Fruit fly (Drosophila melanogaster): ENCODE results near the gene Amnionless.

Amnionless gene

DNA sequence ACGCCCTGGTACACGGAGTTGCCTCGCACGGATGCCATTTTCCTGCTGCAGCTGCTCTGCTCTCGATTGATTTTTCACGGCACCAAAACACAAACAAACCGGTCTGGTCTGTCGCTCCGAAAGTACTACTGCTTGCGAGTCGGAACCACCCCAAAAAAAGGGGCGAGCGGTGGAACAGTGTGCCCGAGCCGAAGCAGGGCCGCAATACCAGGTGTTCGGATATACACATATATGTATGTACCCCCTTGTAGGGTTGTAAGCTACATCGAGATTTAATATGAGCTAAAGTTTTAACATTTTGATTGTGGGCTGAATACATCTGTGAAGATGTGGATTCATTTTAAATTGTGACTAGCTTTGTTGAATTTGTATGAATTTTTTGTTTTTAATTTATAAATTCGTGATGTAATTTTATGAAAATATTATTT lies 3.3 kb downstream of the Amnionless start (continued):
- TF ChIP-seq prd (optimal IDR thresholded peaks at IDR 0.05), result no peak
- no peak for TF ChIP-seq prd (GFP tag; IDR thresholded peaks at IDR 0.05)
- TF ChIP-seq Kr (GFP tag; optimal IDR thresholded peaks at IDR 0.05), result no peak
- TF ChIP-seq lab (GFP tag; optimal IDR thresholded peaks at IDR 0.05), result no peak
- TF ChIP-seq Bdp1 (GFP tag; optimal IDR thresholded peaks at IDR 0.05), result peak; percentile 38
- TF ChIP-seq Eip74EF (GFP tag; optimal IDR thresholded peaks at IDR 0.05), result peak in 1 of 2 experiments; percentile 15
- TF ChIP-seq btn (GFP tag; optimal IDR thresholded peaks at IDR 0.05), result peak; percentile 26
- 0 out of 2 replicates have a peak, but pooled peaks have one; percentile 41 for TF ChIP-seq gsb (GFP tag; IDR thresholded peaks at IDR 0.05)
- no peak for TF ChIP-seq Gug (GFP tag; IDR thresholded peaks at IDR 0.05)
- TF ChIP-seq disco-r (GFP tag; optimal IDR thresholded peaks at IDR 0.05), result no peak
- TF ChIP-seq PHDP (tag; optimal IDR thresholded peaks at IDR 0.05), result peak; percentile 70
- TF ChIP-seq h (optimal IDR thresholded peaks at IDR 0.05), result no peak
- peak; percentile 39 for TF ChIP-seq scrt (GFP tag; optimal IDR thresholded peaks at IDR 0.05)
- TF ChIP-seq CG11247 (GFP tag; IDR thresholded peaks at IDR 0.05), result no peak
- no peak for TF ChIP-seq NK7.1 (GFP tag; optimal IDR thresholded peaks at IDR 0.05)
- TF ChIP-seq vfl (GFP tag; optimal IDR thresholded peaks at IDR 0.05), result peak; percentile 9
- TF ChIP-seq Fer3 (tag; optimal IDR thresholded peaks at IDR 0.05), result peak; percentile 45
- TF ChIP-seq zf30C (GFP tag; optimal IDR thresholded peaks at IDR 0.05), result no peak
- peak; percentile 71 for TF ChIP-seq CG2116 (GFP tag; optimal IDR thresholded peaks at IDR 0.05)
- TF ChIP-seq Chrac-16 (GFP tag; optimal IDR thresholded peaks at IDR 0.05), result peak; percentile 19
- no peak for TF ChIP-seq CG11723 (GFP tag; optimal IDR thresholded peaks at IDR 0.05)
- peak; percentile 30; the same call in 1 of the 2 replicates for TF ChIP-seq CG14441 (GFP tag; IDR thresholded peaks at IDR 0.05)
- no peak for TF ChIP-seq CG1529 (GFP tag; optimal IDR thresholded peaks at IDR 0.05)
- TF ChIP-seq gcm (GFP tag; optimal IDR thresholded peaks at IDR 0.05), result peak; percentile 56
- TF ChIP-seq Pdp1 (GFP tag; optimal IDR thresholded peaks at IDR 0.05), result peak; percentile 23 to 26
- no peak; the same call in 1 of the 2 replicates for TF ChIP-seq Adf1 (GFP tag; IDR thresholded peaks at IDR 0.05)
- TF ChIP-seq CG1832 (GFP tag; optimal IDR thresholded peaks at IDR 0.05), result no peak
- peak; percentile 39; the same call in 1 of the 2 replicates for TF ChIP-seq ranshi (GFP tag; IDR thresholded peaks at IDR 0.05)
- peak; percentile 43 for TF ChIP-seq Dref (GFP tag; IDR thresholded peaks at IDR 0.05)
- TF ChIP-seq CG13296 (GFP tag; optimal IDR thresholded peaks at IDR 0.05), result peak; percentile 54
- TF ChIP-seq br (optimal IDR thresholded peaks at IDR 0.05), result no peak
- 0 out of 2 replicates have a peak, but pooled peaks have one; percentile 27 for TF ChIP-seq wdn (GFP tag; IDR thresholded peaks at IDR 0.05)
- peak; percentile 36 for TF ChIP-seq dmrt99B (tag; optimal IDR thresholded peaks at IDR 0.05)
- TF ChIP-seq lmd (GFP tag; IDR thresholded peaks at IDR 0.05), result peak; percentile 9; the same call in 1 of the 2 replicates
- no peak for TF ChIP-seq CG2202 (tag; optimal IDR thresholded peaks at IDR 0.05)
- TF ChIP-seq CG32767 (GFP tag; IDR thresholded peaks at IDR 0.05), result peak; percentile 65
- peak; percentile 48 for TF ChIP-seq CG17385 (GFP tag; optimal IDR thresholded peaks at IDR 0.05)
- TF ChIP-seq nom (GFP tag; optimal IDR thresholded peaks at IDR 0.05), result peak; percentile 28
- no peak for TF ChIP-seq crc (GFP tag; optimal IDR thresholded peaks at IDR 0.05)
- TF ChIP-seq Six4 (GFP tag; optimal IDR thresholded peaks at IDR 0.05), result peak; percentile 28
- TF ChIP-seq Dbx (GFP tag; IDR thresholded peaks at IDR 0.05), result peak; percentile 64; the same call in 2 of the 3 replicates
- no peak for TF ChIP-seq Optix (GFP tag; IDR thresholded peaks at IDR 0.05)
- TF ChIP-seq ATbp (GFP tag; optimal IDR thresholded peaks at IDR 0.05), result peak; percentile 43
- TF ChIP-seq CG13894 (tag; optimal IDR thresholded peaks at IDR 0.05), result peak; percentile 84
- TF ChIP-seq Dad (GFP tag; optimal IDR thresholded peaks at IDR 0.05), result peak; percentile 5
- TF ChIP-seq z (GFP tag; IDR thresholded peaks at IDR 0.05), result 0 out of 3 replicates have a peak, but pooled peaks have one; percentile 24
- TF ChIP-seq fd3F (GFP tag; optimal IDR thresholded peaks at IDR 0.05), result peak; percentile 15
- peak; percentile 93 for TF ChIP-seq CG9797 (GFP tag; optimal IDR thresholded peaks at IDR 0.05)
- TF ChIP-seq so (GFP tag; IDR thresholded peaks at IDR 0.05), result no peak; the same call in 2 of the 3 replicates
- TF ChIP-seq ttk (GFP tag; IDR thresholded peaks at IDR 0.05), result peak; percentile 79
- TF ChIP-seq Rx (GFP tag; IDR thresholded peaks at IDR 0.05), result no peak
- TF ChIP-seq Aef1 (GFP tag; IDR thresholded peaks at IDR 0.05), result no peak
